Worm (Caenorhabditis elegans) whole organism, L1 larva: Measurements from ENCODE around the gene str-14.

Experiments used
- C04F5.9 ChIP-seq: sonication (generic microtip); optimal IDR thresholded peaks from 2 replicates; lab custom pipeline; 2016; ENCODE audit warnings: missing genetic modification characterization, missing compliant biosample characterization
- C16A3.4 ChIP-seq: fragments of 150-350 bp; optimal IDR thresholded peaks from 2 replicates; lab custom pipeline; 2014; ENCODE audit warnings: missing biosample characterization, missing genetic modification characterization
- alr-1 ChIP-seq: fragments of 200-800 bp; sonication (Bioruptor generic); optimal IDR thresholded peaks from 2 replicates; lab custom pipeline; 2018; ENCODE audit warnings: borderline replicate concordance, mild to moderate bottlenecking, missing genetic modification characterization, missing compliant biosample characterization
- aly-2 ChIP-seq: fragments of 150-350 bp; optimal IDR thresholded peaks from 2 replicates; lab custom pipeline; 2014; ENCODE audit warnings: missing biosample characterization, missing genetic modification characterization
- blmp-1 ChIP-seq: fragments of 150-350 bp; optimal IDR thresholded peaks from 2 replicates; lab custom pipeline; 2014; ENCODE audit warnings: missing biosample characterization, missing genetic modification characterization
- ceh-82 ChIP-seq, 3 experiments: fragments of 150-350 bp in 1 of 3; sonication (generic microtip) in 2 of 3; optimal IDR thresholded peaks; 2 replicates each; lab custom pipeline; 2014 to 2017; ENCODE audit warnings: missing biosample characterization in 3 of 3, missing genetic modification characterization in 3 of 3
- ceh-88 ChIP-seq: fragments of 200-800 bp; sonication (Bioruptor generic); IDR thresholded peaks from 2 replicates; pipeline ENCODE4 v1.3.6; 2022; ENCODE audit warnings: missing genetic modification characterization, missing compliant biosample characterization
- ceh-90 ChIP-seq: sonication (generic microtip); optimal IDR thresholded peaks from 2 replicates; lab custom pipeline; 2016; ENCODE audit warnings: missing genetic modification characterization, missing compliant biosample characterization
- egl-13 ChIP-seq: sonication (generic microtip); optimal IDR thresholded peaks from 2 replicates; lab custom pipeline; 2016; ENCODE audit warnings: missing genotype, missing genetic modification reagents, missing genetic modification characterization, missing compliant biosample characterization
- elt-2 ChIP-seq: sonication (generic microtip); optimal IDR thresholded peaks from 2 replicates; lab custom pipeline; 2016; ENCODE audit warnings: missing genetic modification characterization, mild to moderate bottlenecking, inconsistent platforms, missing compliant biosample characterization, missing genetic modification reagents
- elt-3 ChIP-seq, 6 experiments: fragments of 150-350 bp in 1 of 6; sonication (generic microtip); optimal IDR thresholded peaks; 2 replicates each; lab custom pipeline; 2017 to 2018; ENCODE audit warnings: missing biosample characterization in 6 of 6, missing genetic modification characterization in 6 of 6, inconsistent platforms in 1 of 6
- fkh-10 ChIP-seq: sonication (generic microtip); optimal IDR thresholded peaks from 2 replicates; lab custom pipeline; 2017; ENCODE audit warnings: missing biosample characterization, missing genetic modification reagents, missing genetic modification characterization
- fkh-8 ChIP-seq: sonication (generic microtip); optimal IDR thresholded peaks from 2 replicates; lab custom pipeline; 2016; ENCODE audit warnings: mild to moderate bottlenecking, missing genetic modification characterization, missing compliant biosample characterization
- fos-1 ChIP-seq: fragments of 150-350 bp; optimal IDR thresholded peaks from 2 replicates; lab custom pipeline; 2014; ENCODE audit warnings: missing biosample characterization, missing genetic modification characterization
- grh-1 ChIP-seq: fragments of 200-800 bp; sonication (Bioruptor generic); IDR thresholded peaks from 2 replicates; pipeline ENCODE4 v1.3.6; 2022; ENCODE audit warnings: missing genetic modification reagents, missing genetic modification characterization, missing compliant biosample characterization
- hlh-17 ChIP-seq: fragments of 200-800 bp; sonication (Bioruptor generic); optimal IDR thresholded peaks from 2 replicates; lab custom pipeline; 2018; ENCODE audit warnings: missing genetic modification characterization, mild to moderate bottlenecking, missing compliant biosample characterization, moderate library complexity, borderline replicate concordance
- hlh-4 ChIP-seq: sonication (generic microtip); optimal IDR thresholded peaks from 2 replicates; lab custom pipeline; 2016; ENCODE audit warnings: mild to moderate bottlenecking, missing genetic modification characterization, missing compliant biosample characterization
- hpl-2 ChIP-seq: fragments of 150-350 bp; optimal IDR thresholded peaks from 2 replicates; lab custom pipeline; 2014; ENCODE audit warnings: missing biosample characterization, missing genetic modification reagents, missing genetic modification characterization
- irx-1 ChIP-seq: sonication (generic microtip); optimal IDR thresholded peaks from 2 replicates; lab custom pipeline; 2016; ENCODE audit warnings: missing genetic modification characterization, missing compliant biosample characterization
- lin-35 ChIP-seq, 2 experiments: fragments of 150-350 bp; optimal IDR thresholded peaks; 2 replicates each; lab custom pipeline; 2014; ENCODE audit warnings: missing biosample characterization in 2 of 2, missing genetic modification characterization in 2 of 2, missing genetic modification reagents in 2 of 2
- lir-3 ChIP-seq: sonication (generic microtip); optimal IDR thresholded peaks from 2 replicates; lab custom pipeline; 2016; ENCODE audit warnings: mild to moderate bottlenecking, missing genetic modification characterization, moderate library complexity, missing compliant biosample characterization; ENCODE audit not compliant: poor library complexity
- lsy-2 ChIP-seq, 2 experiments: fragments of 150-350 bp; optimal IDR thresholded peaks; 2 replicates each; lab custom pipeline; 2014; ENCODE audit warnings: missing biosample characterization in 2 of 2, missing genetic modification characterization in 2 of 2
- mab-9 ChIP-seq: fragments of 200-800 bp; sonication (Bioruptor generic); IDR thresholded peaks from 2 replicates; pipeline ENCODE4 v1.3.6; 2022; ENCODE audit warnings: missing genetic modification reagents, missing genetic modification characterization, missing compliant biosample characterization
- mdl-1 ChIP-seq, 2 experiments: fragments of 150-350 bp; optimal IDR thresholded peaks; 2 replicates each; lab custom pipeline; 2014 to 2017; ENCODE audit warnings: missing biosample characterization in 2 of 2, missing genetic modification characterization in 2 of 2, inconsistent platforms in 1 of 2
- mep-1 ChIP-seq: fragments of 150-350 bp; optimal IDR thresholded peaks from 2 replicates; lab custom pipeline; 2014; ENCODE audit warnings: missing biosample characterization, missing genetic modification characterization
- nhr-12 ChIP-seq: sonication (generic microtip); optimal IDR thresholded peaks from 2 replicates; lab custom pipeline; 2017; ENCODE audit warnings: missing biosample characterization, missing genetic modification characterization
- nhr-20 ChIP-seq: sonication (generic microtip); optimal IDR thresholded peaks from 2 replicates; lab custom pipeline; 2016; ENCODE audit warnings: mild to moderate bottlenecking, missing genetic modification characterization, missing compliant biosample characterization
- nhr-28 ChIP-seq: fragments of 150-350 bp; optimal IDR thresholded peaks from 2 replicates; lab custom pipeline; 2014; ENCODE audit warnings: missing biosample characterization, missing genetic modification characterization
- nhr-47 ChIP-seq: sonication (generic microtip); optimal IDR thresholded peaks from 2 replicates; lab custom pipeline; 2016; ENCODE audit warnings: mild to moderate bottlenecking, missing genetic modification characterization, moderate library complexity, missing compliant biosample characterization
- nhr-85 ChIP-seq: sonication (generic microtip); peaks from one replicate; lab custom pipeline; 2016; ENCODE audit warnings: missing genetic modification characterization, inconsistent platforms, missing compliant biosample characterization
- nhr-90 ChIP-seq: sonication (generic microtip); optimal IDR thresholded peaks from 2 replicates; lab custom pipeline; 2016; ENCODE audit warnings: mild to moderate bottlenecking, missing genetic modification characterization, missing compliant biosample characterization; ENCODE audit not compliant: poor library complexity
- pax-3 ChIP-seq: fragments of 200-800 bp; sonication (Bioruptor generic); optimal IDR thresholded peaks from 2 replicates; lab custom pipeline; 2018; ENCODE audit warnings: mild to moderate bottlenecking, missing genetic modification characterization, moderate library complexity, missing compliant biosample characterization
- snpc-4 ChIP-seq: fragments of 150-350 bp; optimal IDR thresholded peaks from 2 replicates; lab custom pipeline; 2014; ENCODE audit warnings: missing biosample characterization, missing genetic modification characterization
- snu-23 ChIP-seq: sonication (generic microtip); optimal IDR thresholded peaks from 2 replicates; lab custom pipeline; 2016; ENCODE audit warnings: missing genetic modification characterization, missing compliant biosample characterization
- sup-37 ChIP-seq: fragments of 200-800 bp; sonication (Bioruptor generic); optimal IDR thresholded peaks from 2 replicates; lab custom pipeline; 2018; ENCODE audit warnings: mild to moderate bottlenecking, missing genetic modification characterization, missing compliant biosample characterization
- tbx-2 ChIP-seq: sonication (generic microtip); optimal IDR thresholded peaks from 2 replicates; lab custom pipeline; 2016; ENCODE audit warnings: missing genetic modification characterization, missing compliant biosample characterization
- unc-62 ChIP-seq: fragments of 150-350 bp; optimal IDR thresholded peaks from 2 replicates; lab custom pipeline; 2014; ENCODE audit warnings: missing biosample characterization, missing genetic modification reagents, missing genetic modification characterization
- zag-1 ChIP-seq: fragments of 150-350 bp; optimal IDR thresholded peaks from 2 replicates; lab custom pipeline; 2014; ENCODE audit warnings: missing biosample characterization, missing genetic modification characterization
- zip-4 ChIP-seq: fragments of 200-800 bp; sonication (Bioruptor generic); optimal IDR thresholded peaks from 2 replicates; lab custom pipeline; 2018; ENCODE audit warnings: mild to moderate bottlenecking, missing genetic modification characterization, moderate library complexity, missing compliant biosample characterization
- ztf-11 ChIP-seq, 2 experiments: sonication (generic microtip); optimal IDR thresholded peaks; 2 replicates each; lab custom pipeline; 2016 to 2017; ENCODE audit warnings: missing genetic modification characterization in 2 of 2, missing biosample characterization in 1 of 2, missing compliant biosample characterization in 1 of 2
- ztf-4 ChIP-seq: fragments of 150-350 bp; optimal IDR thresholded peaks from 2 replicates; lab custom pipeline; 2014; ENCODE audit warnings: missing biosample characterization, missing genetic modification characterization

Gene str-14

ce11 chrV:16497504-16497903 is 42.5 kb upstream of the str-14 start, which contains the start of gene srh-136:
Gene srh-136 (minus strand): TSS chrV:16497596.
- TF ChIP-seq mep-1: no peak
- TF ChIP-seq C04F5.9 (tag; lab: Kevin White, UChicago): no peak
- no peak for TF ChIP-seq nhr-12 (tag; lab: Kevin White, UChicago)
- peak; percentile 4 for TF ChIP-seq fkh-8 (tag; lab: Kevin White, UChicago)
- no peak for TF ChIP-seq mdl-1 (tag; optimal IDR thresholded peaks at IDR 0.05; lab: Kevin White, UChicago)
- no peak for TF ChIP-seq elt-3 (tag; optimal IDR thresholded peaks at IDR 0.05; lab: Kevin White, UChicago)
- no peak for TF ChIP-seq unc-62 (GFP tag; lab: Kevin White, UChicago)
- no peak for TF ChIP-seq nhr-20 (tag; lab: Kevin White, UChicago)
- no peak for TF ChIP-seq ceh-90 (tag; lab: Kevin White, UChicago)
- no peak for TF ChIP-seq nhr-90 (tag; lab: Kevin White, UChicago)
- TF ChIP-seq hlh-4: peak; percentile 93
- TF ChIP-seq snu-23 (GFP tag; lab: Kevin White, UChicago): no peak
- no peak for TF ChIP-seq hpl-2 (GFP tag; lab: Kevin White, UChicago)

- TF ChIP-seq nhr-20 (tag; lab: Kevin White, UChicago): peak; percentile 25
- no peak for TF ChIP-seq ztf-4 (tag; lab: Kevin White, UChicago)
- TF ChIP-seq tbx-2: no peak
- peak in 1 of 2 experiments; percentile 26 for TF ChIP-seq lin-35 (GFP tag; optimal IDR thresholded peaks at IDR 0.05; lab: Kevin White, UChicago)
- TF ChIP-seq snu-23 (GFP tag; lab: Kevin White, UChicago): no peak
- TF ChIP-seq fos-1 (tag; lab: Kevin White, UChicago): no peak
- TF ChIP-seq alr-1 (tag; lab: Kevin White, UChicago): no peak
- peak; percentile 80 for TF ChIP-seq elt-2 (tag; lab: Kevin White, UChicago)
These were observed 39.4 kb upstream of the str-14 start, which contains the start of gene comt-2 for ce11 chrV:16494359-16494758. Gene comt-2 (minus strand): TSS chrV:16494489.

ce11 chrV:16488172-16488571 is 33.2 kb upstream of the str-14 start, which contains the start of gene sqst-4:
Gene sqst-4 (plus strand): TSS chrV:16488472.
- no peak for TF ChIP-seq elt-2 (tag; lab: Kevin White, UChicago)
- no peak for TF ChIP-seq snu-23 (GFP tag; lab: Kevin White, UChicago)
- TF ChIP-seq egl-13 (tag; lab: Kevin White, UChicago): no peak
- TF ChIP-seq nhr-47 (tag; lab: Kevin White, UChicago): no peak
- TF ChIP-seq sup-37 (GFP tag; lab: Kevin White, UChicago): no peak
- no peak for TF ChIP-seq lin-35 (GFP tag; optimal IDR thresholded peaks at IDR 0.05; lab: Kevin White, UChicago)
- TF ChIP-seq ztf-11 (tag; optimal IDR thresholded peaks at IDR 0.05; lab: Kevin White, UChicago): no peak
- TF ChIP-seq zag-1: no peak
- TF ChIP-seq unc-62 (GFP tag; lab: Kevin White, UChicago): no peak
- no peak for TF ChIP-seq pax-3 (tag; lab: Kevin White, UChicago)
- TF ChIP-seq ceh-88 (GFP tag; lab: Robert Waterston, UW): no peak
- no peak for TF ChIP-seq nhr-28 (tag; lab: Kevin White, UChicago)
- no peak for TF ChIP-seq nhr-90 (tag; lab: Kevin White, UChicago)
- no peak for TF ChIP-seq hpl-2 (GFP tag; lab: Kevin White, UChicago)
- TF ChIP-seq ceh-82 (tag; optimal IDR thresholded peaks at IDR 0.05; lab: Kevin White, UChicago): no peak
- no peak for TF ChIP-seq ceh-90 (tag; lab: Kevin White, UChicago)
- TF ChIP-seq mdl-1 (tag; optimal IDR thresholded peaks at IDR 0.05; lab: Kevin White, UChicago): no peak
- TF ChIP-seq irx-1: no peak
- no peak for TF ChIP-seq lir-3 (tag; lab: Kevin White, UChicago)

- TF ChIP-seq snpc-4 (tag; lab: Kevin White, UChicago): no peak
- no peak for TF ChIP-seq ztf-11 (tag; optimal IDR thresholded peaks at IDR 0.05; lab: Kevin White, UChicago)
- TF ChIP-seq mdl-1 (tag; optimal IDR thresholded peaks at IDR 0.05; lab: Kevin White, UChicago): no peak
- TF ChIP-seq ztf-4 (tag; lab: Kevin White, UChicago): no peak
- no peak for TF ChIP-seq lsy-2 (tag; optimal IDR thresholded peaks at IDR 0.05; lab: Kevin White, UChicago)
- no peak for TF ChIP-seq C04F5.9 (tag; lab: Kevin White, UChicago)
- no peak for TF ChIP-seq fkh-10 (GFP tag; lab: Kevin White, UChicago)
- TF ChIP-seq nhr-85: no peak
- no peak for TF ChIP-seq C16A3.4 (tag; lab: Kevin White, UChicago)
- TF ChIP-seq fos-1 (tag; lab: Kevin White, UChicago): no peak
- TF ChIP-seq hlh-17 (GFP tag; lab: Kevin White, UChicago): no peak
- TF ChIP-seq zag-1: no peak
- TF ChIP-seq grh-1 (GFP tag; lab: Robert Waterston, UW): no peak
- no peak for TF ChIP-seq blmp-1 (tag; lab: Kevin White, UChicago)
- no peak for TF ChIP-seq mab-9
- TF ChIP-seq zip-4 (GFP tag; lab: Kevin White, UChicago): no peak
- no peak for TF ChIP-seq pax-3 (tag; lab: Kevin White, UChicago)
- TF ChIP-seq aly-2 (tag; lab: Kevin White, UChicago): no peak
These were observed 32.5 kb upstream of the str-14 start, which contains the start of gene Y32B12A.5 for ce11 chrV:16487474-16487873. Gene Y32B12A.5 (minus strand): TSS chrV:16487574.
